Fruit fly (Drosophila melanogaster) whole organism, embryonic: Measurements from ENCODE around the gene CG13675.

Experiments used
- Adf1 ChIP-seq: fragments of 200-800 bp; sonication (Bioruptor generic); IDR thresholded peaks from 2 replicates; pipeline ENCODE4 v1.3.6; 2022; ENCODE audit warnings: missing biosample characterization, missing genetic modification characterization
- Bgb ChIP-seq: fragments of 200-800 bp; sonication (Bioruptor generic); IDR thresholded peaks from 2 replicates; pipeline ENCODE4 v1.3.6; 2022; ENCODE audit warnings: missing biosample characterization, missing genetic modification characterization; ENCODE audit not compliant: partially characterized antibody
- C15 ChIP-seq: fragments of 200-800 bp; sonication (Bioruptor generic); IDR thresholded peaks from 3 replicates; pipeline ENCODE4 v1.3.6; 2022; ENCODE audit warnings: missing biosample characterization, missing genetic modification characterization
- CG10267 ChIP-seq: fragments of 200-800 bp; sonication (Bioruptor generic); optimal IDR thresholded peaks from 2 replicates; lab custom pipeline; 2018; ENCODE audit warnings: missing biosample characterization, mild to moderate bottlenecking, missing genetic modification characterization, moderate library complexity
- CG10431 ChIP-seq: fragments of 200-800 bp; sonication (Bioruptor generic); optimal IDR thresholded peaks from 3 replicates; lab custom pipeline; 2018; ENCODE audit warnings: missing biosample characterization, mild to moderate bottlenecking, missing genetic modification characterization
- CG11247 ChIP-seq: fragments of 200-800 bp; sonication (Bioruptor generic); IDR thresholded peaks from 2 replicates; pipeline ENCODE4 v1.3.6; 2022; ENCODE audit warnings: missing biosample characterization, missing genetic modification characterization
- CG12236 ChIP-seq: fragments of 200-800 bp; sonication (Bioruptor generic); optimal IDR thresholded peaks from 2 replicates; lab custom pipeline; 2016; ENCODE audit warnings: missing biosample characterization, missing genetic modification characterization
- CG12659 ChIP-seq: fragments of 200-800 bp; sonication (Bioruptor generic); optimal IDR thresholded peaks from 3 replicates; lab custom pipeline; 2017; ENCODE audit warnings: mild to moderate bottlenecking, missing biosample characterization, missing genetic modification reagents, missing genetic modification characterization
- CG13775 ChIP-seq: fragments of 200-800 bp; sonication (Bioruptor generic); optimal IDR thresholded peaks from 3 replicates; lab custom pipeline; 2017; ENCODE audit warnings: missing biosample characterization, mild to moderate bottlenecking, missing genetic modification characterization
- CG15269 ChIP-seq: fragments of 200-800 bp; sonication (Bioruptor generic); optimal IDR thresholded peaks from 2 replicates; lab custom pipeline; 2018; ENCODE audit warnings: missing biosample characterization, mild to moderate bottlenecking, missing genetic modification characterization, moderate library complexity
- CG15601 ChIP-seq: fragments of 200-800 bp; sonication (Bioruptor generic); optimal IDR thresholded peaks from 3 replicates; lab custom pipeline; 2019; ENCODE audit warnings: missing biosample characterization, mild to moderate bottlenecking, missing genetic modification characterization, moderate library complexity
- CG1647 ChIP-seq: fragments of 200-800 bp; sonication (Bioruptor generic); optimal IDR thresholded peaks from 3 replicates; lab custom pipeline; 2016; ENCODE audit warnings: missing biosample characterization, missing genetic modification characterization
- CG16779 ChIP-seq: fragments of 200-800 bp; sonication (Bioruptor generic); IDR thresholded peaks from 2 replicates; pipeline ENCODE4 v1.3.6; 2022; ENCODE audit warnings: missing biosample characterization, missing genetic modification characterization
- CG17385 ChIP-seq: fragments of 200-800 bp; sonication (Bioruptor generic); optimal IDR thresholded peaks from 3 replicates; lab custom pipeline; 2018; ENCODE audit warnings: missing biosample characterization, mild to moderate bottlenecking, missing genetic modification characterization
- CG2712 ChIP-seq: fragments of 200-800 bp; optimal IDR thresholded peaks from 3 replicates; lab custom pipeline; 2019; ENCODE audit warnings: missing biosample characterization, mild to moderate bottlenecking, missing genetic modification characterization, moderate library complexity
- CG33213 ChIP-seq: fragments of 200-800 bp; sonication (Bioruptor generic); optimal IDR thresholded peaks from 3 replicates; lab custom pipeline; 2016; ENCODE audit warnings: missing biosample characterization, missing genetic modification characterization
- CG4730 ChIP-seq: fragments of 200-800 bp; sonication (Bioruptor generic); IDR thresholded peaks from 2 replicates; pipeline ENCODE4 v1.3.6; 2022; ENCODE audit warnings: missing biosample characterization, missing genetic modification characterization
- CG7786 ChIP-seq: fragments of 200-800 bp; sonication (Bioruptor generic); optimal IDR thresholded peaks from 2 replicates; lab custom pipeline; 2016; ENCODE audit warnings: missing biosample characterization, missing genetic modification characterization
- CG8765 ChIP-seq: fragments of 200-800 bp; sonication (Bioruptor generic); IDR thresholded peaks from 2 replicates; pipeline ENCODE4 v1.3.6; 2022; ENCODE audit warnings: missing biosample characterization, missing genetic modification characterization
- CG8944 ChIP-seq: fragments of 200-800 bp; sonication (Bioruptor generic); optimal IDR thresholded peaks from 3 replicates; lab custom pipeline; 2016; ENCODE audit warnings: missing biosample characterization, missing genetic modification characterization
- CG9215 ChIP-seq: fragments of 200-800 bp; sonication (Bioruptor generic); IDR thresholded peaks from 2 replicates; pipeline ENCODE4 v1.3.6; 2022; ENCODE audit warnings: missing biosample characterization, missing genetic modification characterization
- CG9876 ChIP-seq: fragments of 200-800 bp; sonication (Bioruptor generic); optimal IDR thresholded peaks from 2 replicates; lab custom pipeline; 2016; ENCODE audit warnings: missing biosample characterization, missing genetic modification characterization
- D19A ChIP-seq: fragments of 200-800 bp; optimal IDR thresholded peaks from 3 replicates; lab custom pipeline; 2019; ENCODE audit warnings: missing biosample characterization, mild to moderate bottlenecking, missing genetic modification characterization, moderate library complexity
- Fer3 ChIP-seq: fragments of 200-800 bp; sonication (Bioruptor generic); optimal IDR thresholded peaks from 2 replicates; lab custom pipeline; 2018; ENCODE audit warnings: missing biosample characterization, mild to moderate bottlenecking, missing genetic modification characterization, moderate library complexity
- Mad ChIP-seq: fragments of 200-800 bp; sonication (Bioruptor generic); optimal IDR thresholded peaks from 2 replicates; lab custom pipeline; 2016; ENCODE audit warnings: missing biosample characterization, missing genetic modification characterization
- NK7.1 ChIP-seq: fragments of 200-800 bp; sonication (Bioruptor generic); optimal IDR thresholded peaks from 3 replicates; lab custom pipeline; 2016; ENCODE audit warnings: missing biosample characterization, missing genetic modification characterization
- Optix ChIP-seq: fragments of 200-800 bp; sonication (Bioruptor generic); IDR thresholded peaks from 3 replicates; pipeline ENCODE4 v1.3.6; 2022; ENCODE audit warnings: missing biosample characterization, missing genetic modification characterization
- Sin3A ChIP-seq: fragments of >200 bp; optimal IDR thresholded peaks from 2 replicates; lab custom pipeline; 2018
- Sry-δ ChIP-seq: fragments of 200-800 bp; sonication (Bioruptor generic); optimal IDR thresholded peaks from 2 replicates; lab custom pipeline; 2016; ENCODE audit warnings: missing biosample characterization, missing genetic modification characterization
- Trl ChIP-seq, 3 experiments: fragments of >200 bp in 2 of 3; fragments of 200-800 bp in 1 of 3; sonication (Bioruptor generic) in 1 of 3; optimal IDR thresholded peaks; 2 replicates in 1 of 3; 3 replicates in 2 of 3; lab custom pipeline; 2016 to 2017; ENCODE audit warnings: missing biosample characterization in 1 of 3, missing genetic modification characterization in 1 of 3
- ara ChIP-seq: fragments of 200-800 bp; sonication (Bioruptor generic); IDR thresholded peaks from 2 replicates; pipeline ENCODE4 v1.3.6; 2022; ENCODE audit warnings: missing biosample characterization, missing genetic modification characterization
- bbx ChIP-seq: fragments of 200-800 bp; sonication (Bioruptor generic); IDR thresholded peaks from 2 replicates; pipeline ENCODE4 v1.3.6; 2022; ENCODE audit warnings: missing biosample characterization, missing genetic modification characterization; ENCODE audit not compliant: partially characterized antibody
- cg ChIP-seq: fragments of 200-800 bp; sonication (Bioruptor generic); optimal IDR thresholded peaks from 3 replicates; lab custom pipeline; 2019; ENCODE audit warnings: missing biosample characterization, mild to moderate bottlenecking, missing genetic modification characterization, moderate library complexity
- grau ChIP-seq: fragments of 200-800 bp; optimal IDR thresholded peaks from 3 replicates; lab custom pipeline; 2019; ENCODE audit warnings: missing biosample characterization, mild to moderate bottlenecking, missing genetic modification characterization, moderate library complexity
- gro ChIP-seq: fragments of 200-800 bp; sonication (Bioruptor generic); optimal IDR thresholded peaks from 2 replicates; lab custom pipeline; 2016; ENCODE audit warnings: missing biosample characterization, missing genetic modification characterization
- lbe ChIP-seq: fragments of 200-800 bp; sonication (Bioruptor generic); optimal IDR thresholded peaks from 2 replicates; lab custom pipeline; 2016; ENCODE audit warnings: missing biosample characterization, mild to moderate bottlenecking, missing genetic modification characterization
- mld ChIP-seq: fragments of 200-800 bp; sonication (Bioruptor generic); IDR thresholded peaks from 3 replicates; pipeline ENCODE4 v1.3.6; 2022; ENCODE audit warnings: missing biosample characterization, missing genetic modification characterization; ENCODE audit not compliant: partially characterized antibody
- pb ChIP-seq: fragments of 200-800 bp; sonication (Bioruptor generic); optimal IDR thresholded peaks from 3 replicates; lab custom pipeline; 2016; ENCODE audit warnings: missing biosample characterization, missing genetic modification characterization
- pfk ChIP-seq: fragments of 200-800 bp; sonication (Bioruptor generic); optimal IDR thresholded peaks from 2 replicates; lab custom pipeline; 2018; ENCODE audit warnings: missing biosample characterization, mild to moderate bottlenecking, missing genetic modification characterization, moderate library complexity
- pho ChIP-seq: fragments of 200-800 bp; sonication (Bioruptor generic); optimal IDR thresholded peaks from 2 replicates; lab custom pipeline; 2016; ENCODE audit warnings: missing biosample characterization, missing genetic modification characterization
- repo ChIP-seq: fragments of 200-800 bp; sonication (Bioruptor generic); optimal IDR thresholded peaks from 2 replicates; lab custom pipeline; 2016; ENCODE audit warnings: missing biosample characterization, missing genetic modification characterization
- run ChIP-seq: fragments of 200-800 bp; sonication (Bioruptor generic); optimal IDR thresholded peaks from 3 replicates; lab custom pipeline; 2018; ENCODE audit warnings: missing biosample characterization, mild to moderate bottlenecking, missing genetic modification characterization
- slbo ChIP-seq: fragments of 200-800 bp; sonication (Bioruptor generic); IDR thresholded peaks from 2 replicates; pipeline ENCODE4 v1.3.6; 2022; ENCODE audit warnings: missing biosample characterization, missing genetic modification characterization
- slp2 ChIP-seq: fragments of 200-800 bp; sonication (Bioruptor generic); optimal IDR thresholded peaks from 2 replicates; lab custom pipeline; 2016; ENCODE audit warnings: missing biosample characterization, missing genetic modification characterization
- sna ChIP-seq: fragments of 200-800 bp; sonication (Bioruptor generic); IDR thresholded peaks from 2 replicates; pipeline ENCODE4 v1.3.6; 2022; ENCODE audit warnings: missing biosample characterization, missing genetic modification characterization; ENCODE audit not compliant: partially characterized antibody
- stc ChIP-seq: fragments of 200-800 bp; sonication (Bioruptor generic); IDR thresholded peaks from 2 replicates; pipeline ENCODE4 v1.3.6; 2022; ENCODE audit warnings: missing biosample characterization, missing genetic modification characterization
- vnd ChIP-seq: fragments of 200-800 bp; sonication (Bioruptor generic); IDR thresholded peaks from 3 replicates; pipeline ENCODE4 v1.3.6; 2022; ENCODE audit warnings: missing biosample characterization, missing genetic modification characterization; ENCODE audit not compliant: partially characterized antibody
- wek ChIP-seq: fragments of 200-800 bp; sonication (Bioruptor generic); optimal IDR thresholded peaks from 3 replicates; lab custom pipeline; 2018; ENCODE audit warnings: missing biosample characterization, mild to moderate bottlenecking, missing genetic modification characterization, moderate library complexity
- zen ChIP-seq: fragments of 200-800 bp; sonication (Bioruptor generic); optimal IDR thresholded peaks from 3 replicates; lab custom pipeline; 2018; ENCODE audit warnings: missing biosample characterization, mild to moderate bottlenecking, missing genetic modification characterization, moderate library complexity

The CG13675 gene

DNA sequence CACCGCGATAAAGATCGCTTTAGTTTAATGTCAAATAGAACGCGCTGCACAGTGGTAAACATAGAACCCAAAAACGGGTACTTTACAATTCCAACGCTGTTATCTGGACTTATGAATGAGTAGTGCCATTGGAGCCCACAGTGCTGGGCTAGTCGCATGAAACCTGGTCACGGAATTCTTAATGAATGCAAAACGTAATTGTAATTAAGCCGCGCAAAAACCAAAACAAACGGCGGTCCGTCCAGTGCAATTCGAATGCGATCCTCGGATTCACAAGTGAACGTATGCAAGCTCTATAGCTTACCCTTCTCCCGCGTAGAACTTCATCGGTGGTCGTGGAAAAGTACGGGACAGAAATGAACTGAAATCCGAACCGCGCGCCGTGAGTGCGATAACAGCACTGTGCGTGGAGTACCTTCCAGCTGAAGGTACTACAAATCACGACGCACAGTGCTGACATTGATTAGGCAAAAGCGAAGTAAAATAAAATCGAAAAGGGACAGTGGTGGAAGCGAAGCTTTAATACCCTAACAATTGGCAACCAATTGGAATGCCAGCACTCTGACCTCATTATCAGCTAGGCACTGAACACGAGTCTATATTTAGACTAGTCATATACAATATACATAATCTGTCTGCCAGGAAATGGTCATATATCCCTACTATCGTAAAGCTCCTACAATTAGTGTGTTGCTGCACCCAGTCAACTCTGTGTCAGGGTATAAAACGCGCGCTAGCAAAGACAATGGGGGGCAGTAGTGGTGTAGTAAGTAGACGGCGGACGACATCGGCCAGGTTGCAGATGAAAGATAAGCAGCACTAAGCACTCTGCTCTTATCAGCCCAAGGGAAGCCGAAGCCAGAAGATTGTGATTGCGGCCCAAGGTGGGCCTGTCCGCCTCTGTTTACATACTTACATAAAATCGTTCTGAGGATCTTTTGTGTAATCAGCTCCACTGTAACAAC, 20.2 kb upstream of the CG13675 start (continued):
- peak; percentile 9 for TF ChIP-seq slp2 (GFP tag; lab: Kevin White, UChicago)
- no peak for TF ChIP-seq wek (GFP tag; lab: Kevin White, UChicago)
- no peak for TF ChIP-seq vnd
- TF ChIP-seq CG12659 (GFP tag; lab: Kevin White, UChicago): peak; percentile 33
- TF ChIP-seq bbx (GFP tag; lab: Robert Waterston, UW): no peak
- peak; percentile 33 for TF ChIP-seq CG17385 (GFP tag; lab: Kevin White, UChicago)
- TF ChIP-seq mld (GFP tag; lab: Robert Waterston, UW): no peak
- peak; percentile 31 for TF ChIP-seq pb (GFP tag; lab: Kevin White, UChicago)
- TF ChIP-seq CG15601 (tag; lab: Kevin White, UChicago): no peak
- peak; percentile 41 for TF ChIP-seq Mad
- TF ChIP-seq CG9215 (GFP tag; lab: Robert Waterston, UW): peak; percentile 38
- peak; percentile 58 for TF ChIP-seq CG15269
- TF ChIP-seq Bgb (GFP tag; lab: Robert Waterston, UW): no peak; the same call in 1 of the 2 replicates
- peak; percentile 55 for TF ChIP-seq pho (GFP tag; lab: Kevin White, UChicago)
- no peak for TF ChIP-seq zen (tag; lab: Kevin White, UChicago)
- TF ChIP-seq CG1647: peak; percentile 27
- no peak for TF ChIP-seq C15 (GFP tag; lab: Robert Waterston, UW)
- no peak for TF ChIP-seq NK7.1 (GFP tag; lab: Kevin White, UChicago)
- peak; percentile 42 for TF ChIP-seq CG2712
- peak; percentile 9 for TF ChIP-seq CG10267 (tag; lab: Kevin White, UChicago)
- TF ChIP-seq Optix (GFP tag; lab: Robert Waterston, UW): peak; percentile 56; the same call in 1 of the 3 replicates
- no peak for TF ChIP-seq Trl (optimal IDR thresholded peaks at IDR 0.05; lab: Kevin White, UChicago)
- TF ChIP-seq Trl (GFP tag; optimal IDR thresholded peaks at IDR 0.05; lab: Kevin White, UChicago): no peak
- TF ChIP-seq repo (GFP tag; lab: Kevin White, UChicago): no peak
- TF ChIP-seq grau: peak; percentile 36
- TF ChIP-seq CG8944 (GFP tag; lab: Kevin White, UChicago): peak; percentile 49
- no peak for TF ChIP-seq lbe
- no peak for TF ChIP-seq CG12236 (GFP tag; lab: Kevin White, UChicago)
- peak; percentile 46; the same call in 1 of the 2 replicates for TF ChIP-seq ara (GFP tag; lab: Robert Waterston, UW)
- no peak for TF ChIP-seq run (tag; lab: Kevin White, UChicago)
- TF ChIP-seq CG10431 (GFP tag; lab: Kevin White, UChicago): no peak
- peak; percentile 21 for TF ChIP-seq Sry-δ
- TF ChIP-seq CG16779 (GFP tag; lab: Robert Waterston, UW): no peak
- TF ChIP-seq cg (GFP tag; lab: Kevin White, UChicago): no peak
- TF ChIP-seq sna (GFP tag; lab: Robert Waterston, UW): no peak
- TF ChIP-seq pfk (GFP tag; lab: Kevin White, UChicago): no peak
- TF ChIP-seq Adf1 (GFP tag; lab: Robert Waterston, UW): no peak
- TF ChIP-seq CG9876 (GFP tag; lab: Kevin White, UChicago): no peak
- peak; percentile 100 for TF ChIP-seq D19A
- no peak for TF ChIP-seq CG33213
- TF ChIP-seq CG8765 (GFP tag; lab: Robert Waterston, UW): no peak
- no peak for TF ChIP-seq CG11247 (GFP tag; lab: Robert Waterston, UW)
- peak; percentile 38 for TF ChIP-seq Fer3 (tag; lab: Kevin White, UChicago)
- TF ChIP-seq CG4730 (GFP tag; lab: Robert Waterston, UW): peak; percentile 42; the same call in 1 of the 2 replicates
- peak; percentile 70 for TF ChIP-seq gro (GFP tag; lab: Kevin White, UChicago)
- no peak for TF ChIP-seq CG13775
- peak; percentile 67 for TF ChIP-seq CG7786 (GFP tag; lab: Kevin White, UChicago)
- no peak for TF ChIP-seq Sin3A (lab: Kevin White, UChicago)
- TF ChIP-seq slbo (GFP tag; lab: Robert Waterston, UW): peak; percentile 69
- TF ChIP-seq stc: no peak
